Fruit fly (Drosophila melanogaster) whole organism, embryonic: ENCODE data around the gene b6.

Experiments used
- Awh ChIP-seq: fragments of 200-800 bp; sonication (Bioruptor generic); IDR thresholded peaks from 2 replicates; pipeline ENCODE4, ENCODE4 v1.3.6; 2022; ENCODE audit warnings: missing biosample characterization, missing genetic modification characterization
- Bdp1 ChIP-seq: fragments of 200-800 bp; sonication (Bioruptor generic); optimal IDR thresholded peaks from 3 replicates; lab custom pipeline; 2016; ENCODE audit warnings: missing biosample characterization, missing genetic modification characterization
- CG10321 ChIP-seq: fragments of 200-800 bp; sonication (Bioruptor generic); IDR thresholded peaks from 2 replicates; pipeline ENCODE4 v1.3.6; 2022; ENCODE audit warnings: missing biosample characterization, missing genetic modification characterization
- CG10959 ChIP-seq: fragments of 200-800 bp; sonication (Bioruptor generic); IDR thresholded peaks from 2 replicates; pipeline ENCODE4 v1.3.6; 2022; ENCODE audit warnings: missing biosample characterization, missing genetic modification characterization
- CG11247 ChIP-seq: fragments of 200-800 bp; sonication (Bioruptor generic); IDR thresholded peaks from 2 replicates; pipeline ENCODE4 v1.3.6; 2022; ENCODE audit warnings: missing biosample characterization, missing genetic modification characterization
- CG11456 ChIP-seq: fragments of 200-800 bp; sonication (Bioruptor generic); IDR thresholded peaks from 3 replicates; pipeline ENCODE4 v1.3.6; 2022; ENCODE audit warnings: missing biosample characterization, missing genetic modification characterization
- CG11723 ChIP-seq: fragments of 200-800 bp; sonication (Bioruptor generic); optimal IDR thresholded peaks from 2 replicates; lab custom pipeline; 2017; ENCODE audit warnings: missing biosample characterization, mild to moderate bottlenecking, missing genetic modification characterization
- CG12071 ChIP-seq: fragments of 200-800 bp; sonication (Bioruptor generic); optimal IDR thresholded peaks from 3 replicates; lab custom pipeline; 2018; ENCODE audit warnings: missing biosample characterization, mild to moderate bottlenecking, missing genetic modification characterization
- CG12104 ChIP-seq: fragments of 200-800 bp; sonication (Bioruptor generic); optimal IDR thresholded peaks from 3 replicates; lab custom pipeline; 2016; ENCODE audit warnings: missing biosample characterization, missing genetic modification characterization
- CG13123 ChIP-seq: fragments of 200-800 bp; sonication (Bioruptor generic); optimal IDR thresholded peaks from 2 replicates; lab custom pipeline; 2016; ENCODE audit warnings: missing biosample characterization, missing genetic modification characterization
- CG15073 ChIP-seq: fragments of 200-800 bp; sonication (Bioruptor generic); optimal IDR thresholded peaks from 2 replicates; lab custom pipeline; 2016; ENCODE audit warnings: missing biosample characterization, missing genetic modification characterization
- CG1602 ChIP-seq: fragments of 200-800 bp; sonication (Bioruptor generic); optimal IDR thresholded peaks from 3 replicates; lab custom pipeline; 2016; ENCODE audit warnings: missing biosample characterization, missing genetic modification characterization
- CG1603 ChIP-seq: fragments of 200-800 bp; sonication (Bioruptor generic); optimal IDR thresholded peaks from 2 replicates; lab custom pipeline; 2019; ENCODE audit warnings: missing biosample characterization, mild to moderate bottlenecking, missing genetic modification characterization, moderate library complexity
- CG17186 ChIP-seq: fragments of 200-800 bp; sonication (Bioruptor generic); optimal IDR thresholded peaks from 3 replicates; lab custom pipeline; 2017; ENCODE audit warnings: missing biosample characterization, missing genetic modification reagents, missing genetic modification characterization
- CG17612 ChIP-seq: fragments of 200-800 bp; sonication (Bioruptor generic); IDR thresholded peaks from 2 replicates; pipeline ENCODE4 v1.3.6; 2022; ENCODE audit warnings: missing biosample characterization, missing genetic modification characterization
- CG2129 ChIP-seq: fragments of 200-800 bp; sonication (Bioruptor generic); IDR thresholded peaks from 2 replicates; pipeline ENCODE4 v1.3.6; 2022; ENCODE audit warnings: missing biosample characterization, missing genetic modification characterization; ENCODE audit not compliant: partially characterized antibody
- CG3065 ChIP-seq: fragments of 200-800 bp; sonication (Bioruptor generic); optimal IDR thresholded peaks from 2 replicates; lab custom pipeline; 2016; ENCODE audit warnings: missing biosample characterization, missing genetic modification characterization
- CG3407 ChIP-seq: fragments of 200-800 bp; sonication (Bioruptor generic); optimal IDR thresholded peaks from 2 replicates; lab custom pipeline; 2018; ENCODE audit warnings: missing biosample characterization, mild to moderate bottlenecking, missing genetic modification characterization
- CG34422 ChIP-seq: fragments of 200-800 bp; sonication (Bioruptor generic); IDR thresholded peaks from 3 replicates; pipeline ENCODE4 v1.3.6; 2022; ENCODE audit warnings: missing biosample characterization, missing genetic modification characterization
- CG4328 ChIP-seq: fragments of 200-800 bp; sonication (Bioruptor generic); optimal IDR thresholded peaks from 3 replicates; lab custom pipeline; 2017; ENCODE audit warnings: missing biosample characterization, missing genetic modification reagents, missing genetic modification characterization
- CG4617 ChIP-seq: fragments of 200-800 bp; sonication (Bioruptor generic); optimal IDR thresholded peaks from 3 replicates; lab custom pipeline; 2016; ENCODE audit warnings: missing biosample characterization, missing genetic modification characterization, borderline replicate concordance
- CG6254 ChIP-seq: fragments of 200-800 bp; sonication (Bioruptor generic); optimal IDR thresholded peaks from 3 replicates; lab custom pipeline; 2017; ENCODE audit warnings: mild to moderate bottlenecking, missing biosample characterization, missing genetic modification reagents, missing genetic modification characterization
- CG6689 ChIP-seq: fragments of 200-800 bp; sonication (Bioruptor generic); IDR thresholded peaks from 2 replicates; pipeline ENCODE4 v1.3.6; 2022; ENCODE audit warnings: missing biosample characterization, missing genetic modification characterization
- CG7357 ChIP-seq: fragments of 200-800 bp; sonication (Bioruptor generic); IDR thresholded peaks from 3 replicates; pipeline ENCODE4 v1.3.6; 2022; ENCODE audit warnings: missing biosample characterization, missing genetic modification characterization
- CG7786 ChIP-seq: fragments of 200-800 bp; sonication (Bioruptor generic); optimal IDR thresholded peaks from 2 replicates; lab custom pipeline; 2016; ENCODE audit warnings: missing biosample characterization, missing genetic modification characterization
- CG8944 ChIP-seq: fragments of 200-800 bp; sonication (Bioruptor generic); optimal IDR thresholded peaks from 3 replicates; lab custom pipeline; 2016; ENCODE audit warnings: missing biosample characterization, missing genetic modification characterization
- CG9876 ChIP-seq: fragments of 200-800 bp; sonication (Bioruptor generic); optimal IDR thresholded peaks from 2 replicates; lab custom pipeline; 2016; ENCODE audit warnings: missing biosample characterization, missing genetic modification characterization
- D ChIP-seq, 2 experiments: fragments of 200-800 bp in 1 of 2; fragments of >200 bp in 1 of 2; sonication (Bioruptor generic) in 1 of 2; optimal IDR thresholded peaks; 2 replicates in 1 of 2; 3 replicates in 1 of 2; lab custom pipeline; 2017; ENCODE audit warnings: mild to moderate bottlenecking in 1 of 2, missing biosample characterization in 1 of 2, missing genetic modification characterization in 1 of 2, missing genetic modification reagents in 1 of 2
- E2f1 ChIP-seq: fragments of 200-800 bp; sonication (Bioruptor generic); IDR thresholded peaks from 2 replicates; pipeline ENCODE4 v1.3.6; 2022; ENCODE audit warnings: missing biosample characterization, missing genetic modification characterization
- MTF-1 ChIP-seq: fragments of 200-800 bp; sonication (Bioruptor generic); optimal IDR thresholded peaks from 2 replicates; lab custom pipeline; 2018; ENCODE audit warnings: missing biosample characterization, mild to moderate bottlenecking, missing genetic modification characterization, borderline replicate concordance
- Med ChIP-seq: fragments of 200-800 bp; sonication (Bioruptor generic); peaks from one replicate; lab custom pipeline; 2016; ENCODE audit warnings: missing biosample characterization, missing genetic modification characterization, mild to moderate bottlenecking, inconsistent platforms, moderate library complexity
- Nf-YA ChIP-seq: fragments of 200-800 bp; sonication (Bioruptor generic); IDR thresholded peaks from 2 replicates; pipeline ENCODE4 v1.3.6; 2022; ENCODE audit warnings: missing biosample characterization, missing genetic modification characterization
- NfI ChIP-seq: fragments of 200-800 bp; sonication (Bioruptor generic); optimal IDR thresholded peaks from 3 replicates; lab custom pipeline; 2018; ENCODE audit warnings: missing biosample characterization, mild to moderate bottlenecking, missing genetic modification characterization, moderate library complexity
- Scr ChIP-seq: fragments of 200-800 bp; sonication (Bioruptor generic); IDR thresholded peaks from 2 replicates; pipeline ENCODE4 v1.3.6; 2022; ENCODE audit warnings: missing biosample characterization, missing genetic modification characterization; ENCODE audit not compliant: partially characterized antibody
- Six4 ChIP-seq: fragments of 200-800 bp; sonication (Bioruptor generic); optimal IDR thresholded peaks from 2 replicates; lab custom pipeline; 2016; ENCODE audit warnings: missing biosample characterization, missing genetic modification characterization
- bsh ChIP-seq, 2 experiments: fragments of 200-800 bp; sonication (Bioruptor generic); optimal IDR thresholded peaks; 2 replicates each; lab custom pipeline; 2017 to 2018; ENCODE audit warnings: mild to moderate bottlenecking in 2 of 2, missing biosample characterization in 2 of 2, missing genetic modification characterization in 2 of 2, moderate library complexity in 1 of 2
- grn ChIP-seq: fragments of 200-800 bp; sonication (Bioruptor generic); optimal IDR thresholded peaks from 3 replicates; lab custom pipeline; 2017; ENCODE audit warnings: missing biosample characterization, missing genetic modification characterization
- gsb ChIP-seq: fragments of 200-800 bp; sonication (Bioruptor generic); IDR thresholded peaks from 2 replicates; pipeline ENCODE4 v1.3.6; 2022; ENCODE audit warnings: missing biosample characterization, missing genetic modification characterization
- h ChIP-seq: fragments of >200 bp; optimal IDR thresholded peaks from 2 replicates; lab custom pipeline; 2017
- hb ChIP-seq: fragments of 200-800 bp; sonication (Bioruptor generic); IDR thresholded peaks from 3 replicates; pipeline ENCODE4 v1.3.6; 2022; ENCODE audit warnings: missing biosample characterization, missing genetic modification characterization; ENCODE audit not compliant: partially characterized antibody
- her ChIP-seq: fragments of 200-800 bp; sonication (Bioruptor generic); optimal IDR thresholded peaks from 2 replicates; lab custom pipeline; 2016; ENCODE audit warnings: missing biosample characterization, missing genetic modification characterization
- lilli ChIP-seq: fragments of 200-800 bp; sonication (Bioruptor generic); optimal IDR thresholded peaks from 3 replicates; lab custom pipeline; 2016; ENCODE audit warnings: missing biosample characterization, missing genetic modification characterization
- nau ChIP-seq: fragments of 200-800 bp; sonication (Bioruptor generic); optimal IDR thresholded peaks from 3 replicates; lab custom pipeline; 2017; ENCODE audit warnings: missing biosample characterization, mild to moderate bottlenecking, missing genetic modification characterization, missing genetic modification reagents
- nmo ChIP-seq: fragments of 200-800 bp; sonication (Bioruptor generic); optimal IDR thresholded peaks from 2 replicates; lab custom pipeline; 2018; ENCODE audit warnings: missing biosample characterization, mild to moderate bottlenecking, missing genetic modification characterization, moderate library complexity
- pita ChIP-seq: fragments of 200-800 bp; sonication (Bioruptor generic); optimal IDR thresholded peaks from 2 replicates; lab custom pipeline; 2017; ENCODE audit warnings: missing biosample characterization, mild to moderate bottlenecking, missing genetic modification characterization
- pum ChIP-seq: fragments of 200-800 bp; sonication (Bioruptor generic); optimal IDR thresholded peaks from 2 replicates; lab custom pipeline; 2016; ENCODE audit warnings: missing biosample characterization, missing genetic modification characterization
- pzg ChIP-seq: fragments of 200-800 bp; sonication (Bioruptor generic); optimal IDR thresholded peaks from 3 replicates; lab custom pipeline; 2018; ENCODE audit warnings: missing biosample characterization, mild to moderate bottlenecking, missing genetic modification characterization, moderate library complexity
- sc ChIP-seq, 3 experiments: fragments of >200 bp in 2 of 3; fragments of 200-800 bp in 1 of 3; sonication (Bioruptor generic) in 1 of 3; optimal IDR thresholded peaks; 2 replicates in 2 of 3; 3 replicates in 1 of 3; lab custom pipeline; 2017; ENCODE audit warnings: mild to moderate bottlenecking in 1 of 3, missing biosample characterization in 1 of 3, missing genetic modification characterization in 1 of 3, missing genetic modification reagents in 1 of 3
- scrt ChIP-seq: fragments of 200-800 bp; sonication (Bioruptor generic); optimal IDR thresholded peaks from 2 replicates; lab custom pipeline; 2018; ENCODE audit warnings: missing biosample characterization, mild to moderate bottlenecking, missing genetic modification characterization, moderate library complexity
- sens ChIP-seq: fragments of 200-800 bp; sonication (Bioruptor generic); peaks from one replicate; lab custom pipeline; 2016; ENCODE audit warnings: missing biosample characterization, missing genetic modification characterization
- slp2 ChIP-seq: fragments of 200-800 bp; sonication (Bioruptor generic); optimal IDR thresholded peaks from 2 replicates; lab custom pipeline; 2016; ENCODE audit warnings: missing biosample characterization, missing genetic modification characterization

Gene b6

dm6 chrX:1692553-1692952 is 6.1 kb downstream of the b6 start, which contains the start of gene CG32809 (continued):
- no peak for TF ChIP-seq CG8944 (GFP tag; lab: Kevin White, UChicago)
- no peak for TF ChIP-seq Awh (GFP tag; lab: Robert Waterston, UW)
- no peak for TF ChIP-seq CG11247 (GFP tag; lab: Robert Waterston, UW)
- TF ChIP-seq Six4, result no peak
- no peak for TF ChIP-seq CG6254 (GFP tag; lab: Kevin White, UChicago)
- TF ChIP-seq CG10959 (GFP tag; lab: Robert Waterston, UW), result no peak
- no peak for TF ChIP-seq nau (GFP tag; lab: Kevin White, UChicago)
- no peak for TF ChIP-seq scrt (GFP tag; lab: Kevin White, UChicago)
- TF ChIP-seq CG15073 (GFP tag; lab: Kevin White, UChicago), result no peak
- TF ChIP-seq CG7357 (GFP tag; lab: Robert Waterston, UW), result no peak
- no peak for TF ChIP-seq CG10321 (GFP tag; lab: Robert Waterston, UW)
- TF ChIP-seq Nf-YA (GFP tag; lab: Robert Waterston, UW), result no peak
- no peak for TF ChIP-seq CG1603 (tag; lab: Kevin White, UChicago)
- no peak for TF ChIP-seq CG3065 (GFP tag; lab: Kevin White, UChicago)
- no peak for TF ChIP-seq CG11723
- TF ChIP-seq grn (GFP tag; lab: Kevin White, UChicago), result no peak
- no peak for TF ChIP-seq CG2129
- TF ChIP-seq h (lab: Kevin White, UChicago), result no peak
- no peak for TF ChIP-seq E2f1 (GFP tag; lab: Robert Waterston, UW)
- TF ChIP-seq sens (GFP tag; lab: Kevin White, UChicago), result peak; percentile 46
- TF ChIP-seq NfI (GFP tag; lab: Kevin White, UChicago), result no peak
- no peak for TF ChIP-seq pita (GFP tag; lab: Kevin White, UChicago)
- peak; percentile 73 for TF ChIP-seq Med (GFP tag; lab: Kevin White, UChicago)
- TF ChIP-seq CG11456, result no peak
- no peak for TF ChIP-seq CG12071 (GFP tag; lab: Kevin White, UChicago)
- no peak for TF ChIP-seq CG34422 (GFP tag; lab: Robert Waterston, UW)
- TF ChIP-seq CG3407 (GFP tag; lab: Kevin White, UChicago), result no peak
- no peak for TF ChIP-seq MTF-1
- 0 out of 2 replicates have a peak, but pooled peaks have one; percentile 11 for TF ChIP-seq Scr (GFP tag; lab: Robert Waterston, UW)
- no peak for TF ChIP-seq CG13123 (GFP tag; lab: Kevin White, UChicago)
- TF ChIP-seq CG17186 (GFP tag; lab: Kevin White, UChicago), result peak; percentile 11
- no peak for TF ChIP-seq hb (GFP tag; lab: Robert Waterston, UW)
- TF ChIP-seq CG1602 (GFP tag; lab: Kevin White, UChicago), result no peak
- no peak for TF ChIP-seq her (GFP tag; lab: Kevin White, UChicago)
- no peak for TF ChIP-seq CG4617 (GFP tag; lab: Kevin White, UChicago)
- no peak for TF ChIP-seq CG17612 (GFP tag; lab: Robert Waterston, UW)
- peak; percentile 15 for TF ChIP-seq nmo (GFP tag; lab: Kevin White, UChicago)
- no peak for TF ChIP-seq pum (GFP tag; lab: Kevin White, UChicago)
- no peak for TF ChIP-seq CG12104 (GFP tag; lab: Kevin White, UChicago)
- no peak for TF ChIP-seq bsh (GFP tag; optimal IDR thresholded peaks at IDR 0.05; lab: Kevin White, UChicago)
- TF ChIP-seq CG4328 (GFP tag; lab: Kevin White, UChicago), result no peak
- TF ChIP-seq pzg (GFP tag; lab: Kevin White, UChicago), result peak; percentile 58
- no peak for TF ChIP-seq gsb (GFP tag; lab: Robert Waterston, UW)
- TF ChIP-seq slp2 (GFP tag; lab: Kevin White, UChicago), result no peak
- no peak for TF ChIP-seq Bdp1 (GFP tag; lab: Kevin White, UChicago)
- no peak for TF ChIP-seq D (optimal IDR thresholded peaks at IDR 0.05; lab: Kevin White, UChicago)
- no peak for TF ChIP-seq D (GFP tag; optimal IDR thresholded peaks at IDR 0.05; lab: Kevin White, UChicago)
- no peak for TF ChIP-seq CG7786 (GFP tag; lab: Kevin White, UChicago)
- no peak for TF ChIP-seq lilli (GFP tag; lab: Kevin White, UChicago)
- TF ChIP-seq CG9876 (GFP tag; lab: Kevin White, UChicago), result no peak
- no peak for TF ChIP-seq sc (optimal IDR thresholded peaks at IDR 0.05; lab: Kevin White, UChicago)
- no peak for TF ChIP-seq sc (GFP tag; optimal IDR thresholded peaks at IDR 0.05; lab: Kevin White, UChicago)
- TF ChIP-seq CG6689 (GFP tag; lab: Robert Waterston, UW), result no peak
